Fruit fly (Drosophila melanogaster): ENCODE measurements around the gene Cad96Ca.
A peak's percentile ranks its signal among the peaks of the same experiment; 100 is the strongest.

DNA sequence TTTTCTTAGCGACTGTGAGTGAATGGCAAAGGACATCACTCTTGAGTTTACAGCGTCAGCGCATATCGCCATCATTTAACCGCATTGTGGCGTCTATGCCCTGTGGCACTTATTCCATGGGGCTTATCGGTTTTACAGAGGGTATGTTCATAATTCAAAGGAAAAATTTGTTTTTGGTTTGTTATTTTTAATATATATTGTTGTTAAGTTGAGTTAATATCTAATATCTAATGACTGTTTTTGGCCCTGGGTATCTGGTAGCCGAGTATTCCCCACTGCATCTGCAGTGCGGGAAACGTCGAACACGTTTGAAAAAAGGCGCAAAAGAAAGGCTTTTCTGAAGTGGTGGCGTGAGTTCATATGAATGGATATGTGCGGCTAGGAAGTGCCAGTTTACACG lies 29.6 kb downstream of the Cad96Ca start:
- TF ChIP-seq svp (GFP tag): peak; percentile 89
- TF ChIP-seq Ets21C (GFP tag; optimal IDR thresholded peaks at IDR 0.05): peak; percentile 67
- TF ChIP-seq CG16779 (tag; optimal IDR thresholded peaks at IDR 0.05): no peak
- peak; percentile 76 for TF ChIP-seq CG6163 (GFP tag; IDR thresholded peaks at IDR 0.05)
- no peak for TF ChIP-seq Gug (GFP tag; IDR thresholded peaks at IDR 0.05)
- TF ChIP-seq OdsH (GFP tag; optimal IDR thresholded peaks at IDR 0.05): peak; percentile 82
- peak; percentile 39 for TF ChIP-seq CG11762 (GFP tag; optimal IDR thresholded peaks at IDR 0.05; ENCODE audit: insufficient read depth)
